Fruit fly (Drosophila melanogaster) S2 (cell line): ENCODE results near the gene Nemp.

Experiments used
- CG8478 ChIP-seq: fragments of >200 bp; optimal IDR thresholded peaks from 2 replicates; lab custom pipeline; 2018
- CTCF ChIP-seq, 2 experiments: fragments of >200 bp; optimal IDR thresholded peaks; 2 replicates each; lab custom pipeline; 2018

DNA sequence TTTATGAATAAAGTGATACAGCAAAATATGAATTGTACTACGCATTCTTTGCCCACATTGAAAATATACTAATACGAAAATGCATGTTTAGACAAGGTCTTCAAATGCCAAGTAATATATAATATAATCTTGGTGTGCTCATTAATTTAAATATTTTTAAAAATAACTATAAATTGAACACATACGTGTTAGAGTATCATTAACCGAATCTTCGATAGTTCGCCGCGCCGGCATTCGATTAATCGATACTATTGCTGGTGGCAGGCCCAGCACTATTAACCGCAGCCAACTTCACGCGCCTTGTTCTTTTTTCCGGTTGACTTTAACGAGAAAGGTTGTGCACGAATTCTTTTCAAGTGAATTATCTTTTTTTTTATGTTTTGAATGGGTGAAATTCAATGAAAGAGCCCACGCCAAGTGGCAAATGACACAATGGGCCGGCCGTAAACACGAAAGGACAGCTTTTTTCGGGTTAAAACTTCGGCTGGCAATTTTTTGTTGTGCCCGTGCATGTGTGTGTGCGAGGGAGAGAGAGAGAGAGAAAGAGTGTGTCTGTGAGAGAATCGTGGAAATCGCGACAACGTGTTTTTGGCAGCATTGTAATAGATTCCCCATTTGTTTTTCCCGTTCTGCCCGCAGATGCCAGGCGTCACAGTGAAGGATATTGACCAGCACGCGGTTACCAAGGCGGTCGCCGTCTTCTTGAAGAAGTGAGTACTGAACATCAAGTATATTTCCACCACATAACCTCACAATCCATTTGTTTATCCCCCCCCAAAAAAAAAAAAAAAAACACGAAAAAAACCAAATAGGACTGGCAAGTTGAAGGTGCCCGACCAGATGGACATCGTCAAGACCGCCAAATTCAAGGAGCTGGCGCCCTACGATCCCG, 17.0 kb downstream of the Nemp start, which contains the start of gene RpS19a:
- TF ChIP-seq CG8478 (no peak), CTCF (optimal IDR thresholded peaks at IDR 0.05; lab: Kevin White, UChicago) (no peak)
